Worm (Caenorhabditis elegans): ENCODE data around the gene sao-1.

ce11 chrV:13931225-13931624 lies 32.5 kb upstream of the sao-1 start, which contains the start of gene C06B3.16:
- no peak for TF ChIP-seq lsy-2 (tag; optimal IDR thresholded peaks at IDR 0.05)
- TF ChIP-seq blmp-1 (tag; optimal IDR thresholded peaks at IDR 0.05), result no peak
- TF ChIP-seq mab-5 (tag; optimal IDR thresholded peaks at IDR 0.05), result no peak
- TF ChIP-seq ztf-11 (tag; optimal IDR thresholded peaks at IDR 0.05), result no peak
- no peak for TF ChIP-seq flh-1 (GFP tag; optimal IDR thresholded peaks at IDR 0.05)
- TF ChIP-seq drap-1 (GFP tag; optimal IDR thresholded peaks at IDR 0.05), result no peak
- no peak for TF ChIP-seq ces-1 (GFP tag; optimal IDR thresholded peaks at IDR 0.05)
- no peak for TF ChIP-seq ceh-83 (GFP tag; optimal IDR thresholded peaks at IDR 0.05)
- TF ChIP-seq pha-4 (tag; optimal IDR thresholded peaks at IDR 0.05), result no peak
- no peak for TF ChIP-seq unc-62 (GFP tag; optimal IDR thresholded peaks at IDR 0.05)
- TF ChIP-seq unc-120 (tag; optimal IDR thresholded peaks at IDR 0.05; ENCODE audit: poor library complexity, severe bottlenecking), result no peak
- TF ChIP-seq nhr-237 (tag; optimal IDR thresholded peaks at IDR 0.05), result no peak
- TF ChIP-seq lin-13 (tag; optimal IDR thresholded peaks at IDR 0.05), result no peak
- TF ChIP-seq ham-2 (GFP tag; optimal IDR thresholded peaks at IDR 0.05), result no peak

All from whole organism, mixed stage, embryonic.